Worm (Caenorhabditis elegans): ENCODE measurements around the gene puf-11.
A peak's percentile ranks its signal among the peaks of the same experiment; 100 is the strongest.

puf-11 gene

ce11 chrIV:6441601-6442000, 20.2 kb downstream of the puf-11 start, which contains the start of gene Y73B6BL.31:
Y73B6BL.31 (plus strand) TSS chrIV:6441901.
- no peak for TF ChIP-seq lsy-2 (tag; optimal IDR thresholded peaks at IDR 0.05)
- no peak for TF ChIP-seq lin-39 (tag; optimal IDR thresholded peaks at IDR 0.05)
- TF ChIP-seq aly-2 (tag; optimal IDR thresholded peaks at IDR 0.05), result no peak
- TF ChIP-seq unc-62 (GFP tag; optimal IDR thresholded peaks at IDR 0.05), result no peak

DNA sequence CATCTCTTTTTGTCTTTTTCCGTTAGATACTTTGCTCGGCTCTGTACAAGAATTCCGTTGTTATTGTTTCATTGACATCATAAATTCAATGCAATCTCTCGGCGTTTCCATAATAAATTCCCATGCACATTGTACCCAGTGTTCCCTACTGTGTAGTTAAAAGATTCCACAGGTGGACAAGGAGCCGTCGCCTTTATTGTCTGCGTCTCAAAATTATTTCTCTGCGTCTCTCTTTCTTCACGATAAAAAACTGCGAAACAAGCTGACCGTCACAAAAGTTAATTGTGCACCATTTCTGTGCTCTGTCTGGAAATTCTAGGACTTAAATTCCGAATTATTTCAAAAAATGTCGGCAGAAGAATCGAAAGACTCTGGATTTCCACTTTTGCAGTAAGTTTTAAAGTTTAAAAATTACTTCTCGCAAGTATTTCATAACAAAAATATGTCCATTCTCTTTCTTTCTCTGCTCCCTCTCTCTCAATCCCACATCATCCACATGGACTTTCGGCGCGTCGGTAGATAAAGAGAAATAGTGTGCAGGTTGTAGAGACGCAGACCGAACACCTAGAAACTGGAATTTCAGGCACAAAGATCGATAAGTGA, 20.7 kb downstream of the puf-11 start:
- no peak for TF ChIP-seq ztf-1 (GFP tag; conservative IDR thresholded peaks at IDR 0.05)
- TF ChIP-seq C34F6.9 (tag; optimal IDR thresholded peaks at IDR 0.05), result peak; percentile 2
- no peak for TF ChIP-seq lin-13 (GFP tag; optimal IDR thresholded peaks at IDR 0.05)
- peak; percentile 26 for TF ChIP-seq gmeb-1 (tag; optimal IDR thresholded peaks at IDR 0.05)
- TF ChIP-seq R02D3.7 (tag; optimal IDR thresholded peaks at IDR 0.05), result no peak
- peak; percentile 42 for TF ChIP-seq sma-9 (GFP tag; optimal IDR thresholded peaks at IDR 0.05)
- TF ChIP-seq sma-9 (tag; optimal IDR thresholded peaks at IDR 0.05), result no peak
- peak; percentile 21 to 39 for TF ChIP-seq lsy-2 (tag; optimal IDR thresholded peaks at IDR 0.05)
- TF ChIP-seq F13H6.1 (tag; optimal IDR thresholded peaks at IDR 0.05), result peak; percentile 59
- TF ChIP-seq crh-2 (tag; optimal IDR thresholded peaks at IDR 0.05), result no peak
- TF ChIP-seq unc-55 (GFP tag; optimal IDR thresholded peaks at IDR 0.05), result peak; percentile 23

ce11 chrIV:6443018-6443417, 21.6 kb downstream of the puf-11 start:
- no peak for TF ChIP-seq unc-62 (GFP tag; optimal IDR thresholded peaks at IDR 0.05)
- no peak for TF ChIP-seq F13H6.1 (tag; optimal IDR thresholded peaks at IDR 0.05)
- TF ChIP-seq mab-5 (tag; optimal IDR thresholded peaks at IDR 0.05), result no peak
- no peak for TF ChIP-seq nhr-21 (tag; optimal IDR thresholded peaks at IDR 0.05)
- no peak for TF ChIP-seq mbf-1 (tag; optimal IDR thresholded peaks at IDR 0.05)
- no peak for TF ChIP-seq sma-3 (GFP tag; optimal IDR thresholded peaks at IDR 0.05)
- no peak for TF ChIP-seq nhr-237 (tag; optimal IDR thresholded peaks at IDR 0.05)
- no peak for TF ChIP-seq aly-2 (tag; optimal IDR thresholded peaks at IDR 0.05)
- TF ChIP-seq Y55F3AM.14 (GFP tag; optimal IDR thresholded peaks at IDR 0.05), result no peak
- TF ChIP-seq peb-1 (tag; optimal IDR thresholded peaks at IDR 0.05), result no peak
- no peak for TF ChIP-seq nhr-11 (tag; optimal IDR thresholded peaks at IDR 0.05)
- TF ChIP-seq lin-39 (tag; optimal IDR thresholded peaks at IDR 0.05), result no peak
- no peak for TF ChIP-seq nhr-12 (tag; optimal IDR thresholded peaks at IDR 0.05)

- TF ChIP-seq Y55F3AM.14 (GFP tag; optimal IDR thresholded peaks at IDR 0.05), result no peak
- no peak for TF ChIP-seq ztf-11 (tag; optimal IDR thresholded peaks at IDR 0.05)
- no peak for TF ChIP-seq sem-4 (tag; optimal IDR thresholded peaks at IDR 0.05)
- TF ChIP-seq zag-1 (tag; optimal IDR thresholded peaks at IDR 0.05), result no peak
- no peak for TF ChIP-seq ama-1 (optimal IDR thresholded peaks at IDR 0.05)
- TF ChIP-seq gmeb-1 (tag; optimal IDR thresholded peaks at IDR 0.05), result no peak
- no peak for TF ChIP-seq mdl-1 (tag; optimal IDR thresholded peaks at IDR 0.05)
- no peak for TF ChIP-seq lin-39 (tag; optimal IDR thresholded peaks at IDR 0.05)
- TF ChIP-seq mbf-1 (tag; optimal IDR thresholded peaks at IDR 0.05), result no peak
- TF ChIP-seq ceh-16 (tag; optimal IDR thresholded peaks at IDR 0.05), result no peak
- TF ChIP-seq ztf-4 (tag; optimal IDR thresholded peaks at IDR 0.05), result no peak
- TF ChIP-seq nhr-237 (tag; optimal IDR thresholded peaks at IDR 0.05), result no peak
- no peak for TF ChIP-seq peb-1 (tag; optimal IDR thresholded peaks at IDR 0.05)
- TF ChIP-seq F13H6.1 (tag; optimal IDR thresholded peaks at IDR 0.05), result no peak
- TF ChIP-seq C34F6.9 (tag; optimal IDR thresholded peaks at IDR 0.05), result no peak
- TF ChIP-seq elt-3 (tag; optimal IDR thresholded peaks at IDR 0.05), result no peak
- TF ChIP-seq dmd-4 (tag; optimal IDR thresholded peaks at IDR 0.05), result no peak
- no peak for TF ChIP-seq lsy-2 (tag; optimal IDR thresholded peaks at IDR 0.05)
These were observed 36.1 kb downstream of the puf-11 start, which contains the start of gene lgc-10 for ce11 chrIV:6457472-6457871. lgc-10 (minus strand) TSS chrIV:6457572.

DNA sequence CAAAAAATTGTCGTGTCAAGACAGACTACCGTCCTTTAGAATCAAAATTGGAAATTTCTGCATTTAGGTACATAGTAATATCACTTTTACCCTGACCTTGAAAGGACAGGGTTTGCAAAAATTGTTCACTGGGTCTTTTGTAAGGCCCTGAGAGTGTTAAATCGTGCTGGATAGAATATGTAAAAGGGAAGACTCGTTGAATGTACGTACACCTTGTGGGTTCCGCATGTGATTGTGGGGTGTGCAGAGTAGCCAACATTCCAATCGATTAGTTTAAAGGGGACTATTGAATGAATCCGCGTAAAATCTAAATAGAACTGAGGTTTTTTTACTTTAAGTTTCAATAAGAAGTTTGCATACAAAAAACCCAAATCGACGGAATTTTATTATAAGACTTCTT, 39.2 kb downstream of the puf-11 start:
- no peak for TF ChIP-seq snpc-4 (tag; optimal IDR thresholded peaks at IDR 0.05)
- TF ChIP-seq nhr-129 (tag; optimal IDR thresholded peaks at IDR 0.05), result no peak
- TF ChIP-seq alr-1 (tag; optimal IDR thresholded peaks at IDR 0.05), result no peak
- TF ChIP-seq nhr-10 (tag; optimal IDR thresholded peaks at IDR 0.05), result no peak
- TF ChIP-seq nhr-237 (tag; optimal IDR thresholded peaks at IDR 0.05), result no peak
- TF ChIP-seq dmd-4 (tag; optimal IDR thresholded peaks at IDR 0.05), result no peak
- no peak for TF ChIP-seq unc-39 (tag; optimal IDR thresholded peaks at IDR 0.05)
- TF ChIP-seq ZK546.5 (tag; optimal IDR thresholded peaks at IDR 0.05), result no peak
- no peak for TF ChIP-seq sem-4 (tag; optimal IDR thresholded peaks at IDR 0.05)
- TF ChIP-seq unc-62 (GFP tag; optimal IDR thresholded peaks at IDR 0.05), result no peak
- TF ChIP-seq unc-55 (GFP tag; optimal IDR thresholded peaks at IDR 0.05), result no peak
- no peak for TF ChIP-seq nhr-77 (tag; optimal IDR thresholded peaks at IDR 0.05)

Data from whole organism, L2 larva.